Worm (Caenorhabditis elegans) whole organism, late embryonic: ENCODE results near the gene asp-5.
"Not testable (repeated sequence)": the region's sequence is repeated elsewhere in the genome, so short reads cannot be mapped to it uniquely, and the experiment has no call there.

ENCODE experiments used
- C08G9.2 ChIP-seq: sonication (generic microtip); optimal IDR thresholded peaks from 2 replicates; lab custom pipeline; 2016; ENCODE audit warnings: mild to moderate bottlenecking, missing genetic modification characterization, moderate library complexity, missing compliant biosample characterization
- K09A11.1 ChIP-seq: sonication (generic microtip); optimal IDR thresholded peaks from 2 replicates; lab custom pipeline; 2017; ENCODE audit warnings: antibody characterized with exemption, mild to moderate bottlenecking, missing genetic modification characterization, missing compliant biosample characterization; ENCODE audit not compliant: insufficient read depth
- ahr-1 ChIP-seq: sonication (generic microtip); optimal IDR thresholded peaks from 2 replicates; lab custom pipeline; 2016; ENCODE audit warnings: missing genetic modification characterization, missing compliant biosample characterization
- ceh-19 ChIP-seq: fragments of 200-800 bp; sonication (Bioruptor generic); optimal IDR thresholded peaks from 2 replicates; lab custom pipeline; 2018; ENCODE audit warnings: mild to moderate bottlenecking, missing genetic modification characterization, missing compliant biosample characterization
- ceh-24 ChIP-seq: sonication (generic microtip); optimal IDR thresholded peaks from 2 replicates; lab custom pipeline; 2016; ENCODE audit warnings: mild to moderate bottlenecking, missing genetic modification characterization, missing compliant biosample characterization
- ceh-31 ChIP-seq: sonication (generic microtip); optimal IDR thresholded peaks from 2 replicates; lab custom pipeline; 2016; ENCODE audit warnings: missing genetic modification characterization, missing compliant biosample characterization
- ceh-34 ChIP-seq: sonication (generic microtip); optimal IDR thresholded peaks from 2 replicates; lab custom pipeline; 2016; ENCODE audit warnings: mild to moderate bottlenecking, missing genetic modification characterization, missing compliant biosample characterization
- ceh-45 ChIP-seq: fragments of 200-800 bp; sonication (Bioruptor generic); IDR thresholded peaks from 2 replicates; pipeline ENCODE4 v1.3.6; 2022; ENCODE audit warnings: missing genetic modification reagents, missing genetic modification characterization, missing compliant biosample characterization
- ceh-48 ChIP-seq: sonication (generic microtip); optimal IDR thresholded peaks from 2 replicates; lab custom pipeline; 2016; ENCODE audit warnings: missing genetic modification characterization, inconsistent platforms, missing compliant biosample characterization
- ceh-9 ChIP-seq: sonication (generic microtip); optimal IDR thresholded peaks from 2 replicates; lab custom pipeline; 2016; ENCODE audit warnings: mild to moderate bottlenecking, missing genetic modification characterization, inconsistent platforms, missing compliant biosample characterization
- dve-1 ChIP-seq: sonication (generic microtip); optimal IDR thresholded peaks from 2 replicates; lab custom pipeline; 2017; ENCODE audit warnings: antibody characterized with exemption, mild to moderate bottlenecking, missing genetic modification characterization, missing compliant biosample characterization
- elt-2 ChIP-seq: sonication (generic microtip); optimal IDR thresholded peaks from 2 replicates; lab custom pipeline; 2016; ENCODE audit warnings: missing genetic modification reagents, missing genetic modification characterization, missing compliant biosample characterization
- elt-4 ChIP-seq: sonication (generic microtip); optimal IDR thresholded peaks from 2 replicates; lab custom pipeline; 2016; ENCODE audit warnings: missing genetic modification characterization, missing compliant biosample characterization
- ets-4 ChIP-seq: sonication (generic microtip); optimal IDR thresholded peaks from 2 replicates; lab custom pipeline; 2016; ENCODE audit warnings: missing genetic modification characterization, missing compliant biosample characterization
- gmeb-2 ChIP-seq: sonication (generic microtip); optimal IDR thresholded peaks from 2 replicates; lab custom pipeline; 2016; ENCODE audit warnings: missing genetic modification characterization, inconsistent platforms, missing compliant biosample characterization
- hlh-15 ChIP-seq: sonication (generic microtip); optimal IDR thresholded peaks from 2 replicates; lab custom pipeline; 2016; ENCODE audit warnings: missing genetic modification characterization, missing compliant biosample characterization
- hlh-30 ChIP-seq: sonication (generic microtip); optimal IDR thresholded peaks from 2 replicates; lab custom pipeline; 2017; ENCODE audit warnings: antibody characterized with exemption, missing genetic modification characterization, missing compliant biosample characterization; ENCODE audit not compliant: insufficient read depth
- hlh-8 ChIP-seq: sonication (generic microtip); optimal IDR thresholded peaks from 2 replicates; lab custom pipeline; 2016; ENCODE audit warnings: missing genotype, missing genetic modification characterization, missing compliant biosample characterization
- mec-3 ChIP-seq: sonication (generic microtip); optimal IDR thresholded peaks from 2 replicates; lab custom pipeline; 2016; ENCODE audit warnings: borderline replicate concordance, missing genetic modification characterization, missing compliant biosample characterization
- nfya-1 ChIP-seq: sonication (generic microtip); optimal IDR thresholded peaks from 2 replicates; lab custom pipeline; 2017; ENCODE audit warnings: missing genetic modification characterization, mild to moderate bottlenecking, missing compliant biosample characterization, antibody characterized with exemption, moderate library complexity
- nhr-232 ChIP-seq: sonication (generic microtip); optimal IDR thresholded peaks from 2 replicates; lab custom pipeline; 2016; ENCODE audit warnings: missing genetic modification characterization, missing compliant biosample characterization
- odd-2 ChIP-seq: sonication (generic microtip); optimal IDR thresholded peaks from 2 replicates; lab custom pipeline; 2017; ENCODE audit warnings: antibody characterized with exemption, mild to moderate bottlenecking, missing genetic modification characterization, missing compliant biosample characterization
- pax-1 ChIP-seq: fragments of 150-350 bp; optimal IDR thresholded peaks from 2 replicates; lab custom pipeline; 2014; ENCODE audit warnings: missing biosample characterization, missing genetic modification characterization
- pqm-1 ChIP-seq: sonication (generic microtip); optimal IDR thresholded peaks from 2 replicates; lab custom pipeline; 2016; ENCODE audit warnings: missing genetic modification characterization, missing compliant biosample characterization
- tbx-2 ChIP-seq: sonication (generic microtip); optimal IDR thresholded peaks from 2 replicates; lab custom pipeline; 2016; ENCODE audit warnings: missing genetic modification characterization, missing compliant biosample characterization
- ttx-3 ChIP-seq: sonication (generic microtip); optimal IDR thresholded peaks from 2 replicates; lab custom pipeline; 2016; ENCODE audit warnings: missing genetic modification reagents, missing genetic modification characterization, missing compliant biosample characterization
- unc-3 ChIP-seq, 2 experiments: fragments of 200-800 bp in 1 of 2; sonication (Bioruptor generic) in 1 of 2; sonication (generic microtip) in 1 of 2; conservative IDR thresholded peaks in 1 of 2; optimal IDR thresholded peaks in 1 of 2; 2 replicates each; pipeline versions ENCODE4 v1.3.6 to Lab custom; 2016 to 2022; ENCODE audit warnings: missing compliant biosample characterization in 2 of 2, missing genetic modification characterization in 2 of 2, missing genetic modification reagents in 1 of 2
- zip-5 ChIP-seq: sonication (generic microtip); optimal IDR thresholded peaks from 2 replicates; lab custom pipeline; 2016; ENCODE audit warnings: missing genetic modification characterization, missing compliant biosample characterization

asp-5 gene

DNA sequence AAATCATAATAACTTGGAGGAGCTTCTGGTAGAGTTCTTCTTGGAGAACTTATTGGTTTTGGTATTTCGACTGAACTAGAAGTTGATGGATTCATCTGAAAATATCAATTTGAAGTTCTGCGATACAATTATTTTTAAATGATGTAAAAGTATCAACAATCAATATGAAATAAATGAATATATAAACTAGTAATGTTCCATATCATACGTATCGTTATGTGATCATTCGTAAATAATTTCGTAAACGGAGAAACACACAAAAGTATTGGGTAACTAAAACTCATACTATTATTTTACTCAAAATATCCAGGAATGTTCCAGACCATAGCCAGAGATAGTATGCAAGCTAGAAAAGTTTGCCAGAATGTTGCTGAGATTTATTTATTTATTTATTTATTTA is 34.2 kb downstream of the asp-5 start, which contains the start of gene W02D7.8:
TSS of gene W02D7.8 (minus strand) at position 101 of the 400 bp plus-strand sequence.
- TF ChIP-seq ceh-24 (tag; lab: Kevin White, UChicago) (no peak), nfya-1 (tag; lab: Kevin White, UChicago) (no peak), dve-1 (no peak), C08G9.2 (tag; lab: Kevin White, UChicago) (no peak), zip-5 (no peak), odd-2 (tag; lab: Kevin White, UChicago) (no peak), pqm-1 (no peak), ets-4 (no peak), gmeb-2 (tag; lab: Kevin White, UChicago) (no peak), ttx-3 (tag; lab: Kevin White, UChicago) (no peak), mec-3 (no peak), ceh-9 (no peak)

DNA sequence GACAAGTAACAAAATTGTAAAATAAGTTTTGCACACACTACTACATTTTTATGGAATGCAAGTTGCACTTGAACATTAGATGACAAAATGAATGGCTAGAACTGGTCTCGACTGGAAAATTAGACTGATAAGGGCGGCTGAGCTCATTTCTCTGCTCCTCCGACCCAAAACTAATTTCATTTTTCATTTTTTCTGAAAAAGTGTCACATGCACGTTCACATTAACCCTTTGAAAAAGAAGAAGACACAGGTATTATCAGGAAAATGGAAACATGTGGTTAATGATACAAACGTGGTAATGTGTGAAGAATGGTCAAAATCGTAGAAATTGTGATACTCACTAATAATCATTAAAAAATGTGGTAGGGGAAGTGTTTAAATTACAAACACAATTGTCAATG is 34.8 kb downstream of the asp-5 start:
- no peak for TF ChIP-seq C08G9.2 (tag; lab: Kevin White, UChicago)

DNA sequence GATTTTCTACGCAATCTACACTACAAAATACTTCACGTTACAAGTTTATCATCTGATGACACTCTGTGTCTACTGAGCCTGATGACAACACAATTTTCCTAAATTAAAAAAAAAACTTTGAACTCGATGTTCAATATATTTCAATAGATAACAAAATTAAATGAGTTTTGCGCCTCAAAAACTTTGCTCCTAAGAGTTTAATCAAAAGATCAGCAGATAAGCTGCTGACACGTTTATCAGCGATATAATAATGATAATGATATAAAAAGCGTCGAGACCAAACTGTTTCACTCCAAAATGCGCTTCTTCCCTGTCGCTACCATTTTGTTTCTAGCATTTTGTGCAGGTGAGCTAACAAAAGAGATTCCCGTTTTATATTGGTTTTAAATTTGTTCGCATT is 35.5 kb downstream of the asp-5 start, which contains the start of gene clec-218:
TSS of gene clec-218 (plus strand) at position 262 of the 400 bp plus-strand sequence.
- TF ChIP-seq odd-2 (tag; lab: Kevin White, UChicago) (no peak), ceh-19 (GFP tag; lab: Kevin White, UChicago) (no peak), ets-4 (no peak), ceh-34 (no peak), hlh-8 (no peak), ceh-31 (tag; lab: Kevin White, UChicago) (no peak), nfya-1 (tag; lab: Kevin White, UChicago) (no peak)

DNA sequence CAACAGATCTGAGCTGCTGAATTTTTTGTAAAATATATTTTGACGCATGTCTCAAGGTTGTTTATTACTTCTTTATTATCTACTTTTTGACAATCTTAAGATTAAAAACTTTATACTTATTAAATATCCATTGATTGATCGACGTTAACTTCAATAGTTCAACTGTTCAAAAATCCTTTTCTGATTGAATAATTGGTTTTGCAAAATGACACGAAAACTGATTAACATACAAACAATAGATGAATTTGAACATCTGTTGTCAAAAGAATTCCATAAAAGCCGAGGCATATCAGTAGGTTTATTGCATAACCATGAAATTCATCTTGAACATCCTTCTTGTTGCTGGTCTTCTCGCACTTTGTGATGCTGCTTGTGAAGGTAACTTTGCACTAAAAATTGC is 39.0 kb downstream of the asp-5 start, which contains the start of gene W02D7.12:
TSS of gene W02D7.12 (plus strand) at position 301 of the 400 bp plus-strand sequence.
- no peak for TF ChIP-seq ceh-9
- no peak for TF ChIP-seq hlh-15 (tag; lab: Kevin White, UChicago)
- no peak for TF ChIP-seq K09A11.1 (tag; lab: Kevin White, UChicago)
- TF ChIP-seq ahr-1: no peak
- TF ChIP-seq tbx-2 (tag; lab: Kevin White, UChicago): no peak

DNA sequence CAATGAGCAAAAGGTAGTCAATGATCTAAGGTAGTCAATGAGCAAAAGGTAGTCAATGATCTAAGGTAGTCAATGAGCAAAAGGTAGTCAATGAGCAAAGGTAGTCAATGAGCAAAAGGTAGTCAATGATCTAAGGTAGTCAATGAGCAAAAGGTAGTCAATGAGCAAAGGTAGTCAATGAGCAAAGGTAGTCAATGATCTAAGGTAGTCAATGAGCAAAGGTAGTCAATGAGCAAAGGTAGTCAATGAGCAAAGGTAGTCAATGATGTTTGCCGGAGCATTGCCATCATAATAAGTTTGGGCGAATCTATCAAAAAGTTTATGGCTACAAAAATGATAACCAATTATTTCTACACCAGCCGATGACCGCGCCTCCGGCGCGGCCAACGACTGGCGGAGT is 42.6 kb downstream of the asp-5 start:
- peak; percentile 58 for TF ChIP-seq ceh-45 (GFP tag; lab: Robert Waterston, UW)
- 0 out of 2 replicates have a peak, but pooled peaks have one; percentile 25 for TF ChIP-seq unc-3 (GFP tag; conservative IDR thresholded peaks at IDR 0.05; lab: Robert Waterston, UW)
- TF ChIP-seq unc-3 (tag; optimal IDR thresholded peaks at IDR 0.05; lab: Kevin White, UChicago): not testable (repeated sequence)

DNA sequence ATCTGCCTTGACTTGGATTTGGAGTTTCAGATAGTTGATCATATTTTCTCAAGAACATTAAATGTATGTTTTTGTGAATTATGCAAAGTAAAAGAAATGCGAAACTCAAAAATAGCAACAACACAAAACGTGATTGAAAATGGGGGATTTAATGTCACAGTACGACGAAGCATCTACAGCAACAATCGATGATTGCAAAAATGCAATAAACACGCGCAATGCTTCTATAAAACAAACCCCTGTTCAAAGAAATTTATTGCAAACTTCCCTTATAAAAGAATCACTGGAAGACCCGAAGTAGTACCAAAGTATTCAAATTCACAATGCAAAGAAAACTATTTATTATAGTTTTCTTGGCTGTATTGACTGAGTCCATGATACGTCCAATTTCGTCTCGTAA is 46.0 kb downstream of the asp-5 start, which contains the start of gene clec-219:
TSS of gene clec-219 (plus strand) at position 301 of the 400 bp plus-strand sequence.
- no peak for TF ChIP-seq nfya-1 (tag; lab: Kevin White, UChicago)
- no peak for TF ChIP-seq hlh-30 (tag; lab: Kevin White, UChicago)
- TF ChIP-seq gmeb-2 (tag; lab: Kevin White, UChicago): no peak

DNA sequence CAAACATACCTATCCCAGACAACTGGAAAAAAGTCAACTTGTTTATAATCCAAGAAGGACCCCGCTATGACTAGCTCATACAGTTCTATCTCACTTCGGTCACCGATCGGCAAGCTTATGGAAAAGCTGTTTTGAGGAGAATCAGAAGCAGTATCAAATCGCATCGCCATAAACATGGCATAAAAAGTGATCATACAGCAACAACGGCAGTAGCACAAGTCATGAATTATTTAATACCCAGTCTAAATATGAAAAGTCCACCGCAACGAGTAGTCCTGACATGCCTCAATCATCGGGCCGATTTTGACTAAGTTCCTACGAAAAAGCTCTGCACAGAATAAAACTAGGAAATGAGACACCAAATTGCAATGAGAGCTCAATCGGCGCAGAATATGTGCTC is 51.4 kb downstream of the asp-5 start:
- TF ChIP-seq dve-1: no peak
- no peak for TF ChIP-seq ceh-48
- TF ChIP-seq elt-2 (tag; lab: Kevin White, UChicago): no peak
- no peak for TF ChIP-seq pax-1 (tag; lab: Kevin White, UChicago)
- no peak for TF ChIP-seq hlh-8
- TF ChIP-seq K09A11.1 (tag; lab: Kevin White, UChicago): no peak
- no peak for TF ChIP-seq ceh-45 (GFP tag; lab: Robert Waterston, UW)
- no peak for TF ChIP-seq elt-4 (tag; lab: Kevin White, UChicago)
- TF ChIP-seq nhr-232 (tag; lab: Kevin White, UChicago): no peak
